Fruit fly (Drosophila melanogaster) whole organism, embryonic: ENCODE measurements around the gene CG4537.

Experiments
- Atf-2 ChIP-seq: fragments of 200-800 bp; sonication (Bioruptor generic); optimal IDR thresholded peaks from 2 replicates; lab custom pipeline; 2016; ENCODE audit warnings: missing biosample characterization, missing genetic modification characterization
- Atf6 ChIP-seq: fragments of 200-800 bp; sonication (Bioruptor generic); IDR thresholded peaks from 2 replicates; pipeline ENCODE4 v1.3.6; 2022; ENCODE audit warnings: missing biosample characterization, missing genetic modification characterization
- CG10366 ChIP-seq: fragments of 200-800 bp; sonication (Bioruptor generic); IDR thresholded peaks from 2 replicates; pipeline ENCODE4 v1.3.6; 2022; ENCODE audit warnings: missing biosample characterization, missing genetic modification characterization
- CG11723 ChIP-seq: fragments of 200-800 bp; sonication (Bioruptor generic); optimal IDR thresholded peaks from 2 replicates; lab custom pipeline; 2017; ENCODE audit warnings: missing biosample characterization, mild to moderate bottlenecking, missing genetic modification characterization
- CG1233 ChIP-seq: fragments of 200-800 bp; sonication (Bioruptor generic); optimal IDR thresholded peaks from 4 replicates; lab custom pipeline; 2018; ENCODE audit warnings: missing biosample characterization, mild to moderate bottlenecking, missing genetic modification characterization
- CG16815 ChIP-seq: fragments of 200-800 bp; sonication (Bioruptor generic); optimal IDR thresholded peaks from 3 replicates; lab custom pipeline; 2017; ENCODE audit warnings: missing biosample characterization, mild to moderate bottlenecking, missing genetic modification characterization
- CG18599 ChIP-seq: fragments of 200-800 bp; sonication (Bioruptor generic); optimal IDR thresholded peaks from 3 replicates; lab custom pipeline; 2017; ENCODE audit warnings: missing biosample characterization, missing genetic modification characterization, mild to moderate bottlenecking, moderate library complexity, missing genetic modification reagents
- CG2678 ChIP-seq: fragments of 200-800 bp; sonication (Bioruptor generic); optimal IDR thresholded peaks from 3 replicates; lab custom pipeline; 2019; ENCODE audit warnings: missing biosample characterization, mild to moderate bottlenecking, missing genetic modification characterization, moderate library complexity
- CG3838 ChIP-seq: fragments of 200-800 bp; sonication (Bioruptor generic); optimal IDR thresholded peaks from 3 replicates; lab custom pipeline; 2016; ENCODE audit warnings: missing biosample characterization, missing genetic modification characterization
- CG42726 ChIP-seq: fragments of 200-800 bp; sonication (Bioruptor generic); IDR thresholded peaks from 2 replicates; pipeline ENCODE4 v1.3.6; 2022; ENCODE audit warnings: missing biosample characterization, missing genetic modification characterization; ENCODE audit not compliant: partially characterized antibody
- CG4707 ChIP-seq: fragments of 200-800 bp; sonication (Bioruptor generic); optimal IDR thresholded peaks from 2 replicates; lab custom pipeline; 2018; ENCODE audit warnings: missing biosample characterization, mild to moderate bottlenecking, missing genetic modification characterization, moderate library complexity
- CG4854 ChIP-seq: fragments of 200-800 bp; sonication (Bioruptor generic); optimal IDR thresholded peaks from 2 replicates; lab custom pipeline; 2016; ENCODE audit warnings: missing biosample characterization, missing genetic modification characterization, inconsistent platforms
- CG7963 ChIP-seq: fragments of 200-800 bp; sonication (Bioruptor generic); IDR thresholded peaks from 3 replicates; pipeline ENCODE4 v1.3.6; 2022; ENCODE audit warnings: missing biosample characterization, missing genetic modification characterization; ENCODE audit not compliant: partially characterized antibody
- CG8290 ChIP-seq, 3 experiments: fragments of 200-800 bp; sonication (Bioruptor generic); optimal IDR thresholded peaks; 2 replicates each; lab custom pipeline; 2016 to 2019; ENCODE audit warnings: missing biosample characterization in 3 of 3, missing genetic modification characterization in 3 of 3, mild to moderate bottlenecking in 2 of 3, moderate library complexity in 1 of 3
- CoRest ChIP-seq: fragments of 200-800 bp; sonication (Bioruptor generic); optimal IDR thresholded peaks from 3 replicates; lab custom pipeline; 2018; ENCODE audit warnings: missing biosample characterization, mild to moderate bottlenecking, missing genetic modification characterization, moderate library complexity
- ERR ChIP-seq: fragments of 200-800 bp; sonication (Bioruptor generic); optimal IDR thresholded peaks from 2 replicates; lab custom pipeline; 2016; ENCODE audit warnings: missing biosample characterization, missing genetic modification characterization
- Hr39 ChIP-seq: fragments of >200 bp; optimal IDR thresholded peaks from 2 replicates; lab custom pipeline; 2017
- Kr ChIP-seq: fragments of 200-800 bp; sonication (Bioruptor generic); optimal IDR thresholded peaks from 2 replicates; lab custom pipeline; 2017; ENCODE audit warnings: missing biosample characterization, mild to moderate bottlenecking, missing genetic modification characterization
- Max ChIP-seq: fragments of 200-800 bp; sonication (Bioruptor generic); optimal IDR thresholded peaks from 2 replicates; lab custom pipeline; 2016; ENCODE audit warnings: missing biosample characterization, mild to moderate bottlenecking, missing genetic modification characterization
- Mes4 ChIP-seq: fragments of 200-800 bp; sonication (Bioruptor generic); optimal IDR thresholded peaks from 2 replicates; lab custom pipeline; 2016; ENCODE audit warnings: missing biosample characterization, missing genetic modification characterization
- Myb ChIP-seq: fragments of 200-800 bp; sonication (Bioruptor generic); optimal IDR thresholded peaks from 2 replicates; lab custom pipeline; 2016; ENCODE audit warnings: missing biosample characterization, missing genetic modification characterization
- Sox102F ChIP-seq: fragments of 200-800 bp; sonication (Bioruptor generic); optimal IDR thresholded peaks from 2 replicates; lab custom pipeline; 2018; ENCODE audit warnings: missing biosample characterization, mild to moderate bottlenecking, missing genetic modification characterization, moderate library complexity
- ato ChIP-seq: fragments of 200-800 bp; sonication (Bioruptor generic); IDR thresholded peaks from 2 replicates; pipeline ENCODE4 v1.3.6; 2022; ENCODE audit warnings: missing biosample characterization, missing genetic modification characterization; ENCODE audit not compliant: partially characterized antibody
- az2 ChIP-seq: fragments of 200-800 bp; sonication (Bioruptor generic); optimal IDR thresholded peaks from 3 replicates; lab custom pipeline; 2016; ENCODE audit warnings: missing biosample characterization, missing genetic modification characterization
- bbx ChIP-seq: fragments of 200-800 bp; sonication (Bioruptor generic); IDR thresholded peaks from 2 replicates; pipeline ENCODE4 v1.3.6; 2022; ENCODE audit warnings: missing biosample characterization, missing genetic modification characterization; ENCODE audit not compliant: partially characterized antibody
- br ChIP-seq: fragments of >200 bp; optimal IDR thresholded peaks from 2 replicates; lab custom pipeline; 2017
- bsh ChIP-seq, 2 experiments: fragments of 200-800 bp; sonication (Bioruptor generic); optimal IDR thresholded peaks; 2 replicates each; lab custom pipeline; 2017 to 2018; ENCODE audit warnings: mild to moderate bottlenecking in 2 of 2, missing biosample characterization in 2 of 2, missing genetic modification characterization in 2 of 2, moderate library complexity in 1 of 2
- btn ChIP-seq: fragments of 200-800 bp; sonication (Bioruptor generic); optimal IDR thresholded peaks from 2 replicates; lab custom pipeline; 2016; ENCODE audit warnings: missing biosample characterization, missing genetic modification characterization
- dati ChIP-seq: fragments of 200-800 bp; sonication (Bioruptor generic); IDR thresholded peaks from 2 replicates; pipeline ENCODE4 v1.3.6; 2022; ENCODE audit warnings: missing biosample characterization, missing genetic modification characterization
- fd102C ChIP-seq: fragments of 200-800 bp; sonication (Bioruptor generic); optimal IDR thresholded peaks from 2 replicates; lab custom pipeline; 2018; ENCODE audit warnings: missing biosample characterization, mild to moderate bottlenecking, missing genetic modification characterization, moderate library complexity
- fd3F ChIP-seq: fragments of 200-800 bp; sonication (Bioruptor generic); optimal IDR thresholded peaks from 2 replicates; lab custom pipeline; 2018; ENCODE audit warnings: missing biosample characterization, mild to moderate bottlenecking, missing genetic modification characterization, moderate library complexity
- fd64A ChIP-seq: fragments of 200-800 bp; sonication (Bioruptor generic); optimal IDR thresholded peaks from 3 replicates; lab custom pipeline; 2018; ENCODE audit warnings: missing biosample characterization, mild to moderate bottlenecking, missing genetic modification characterization
- ham ChIP-seq: fragments of 200-800 bp; sonication (Bioruptor generic); IDR thresholded peaks from 2 replicates; pipeline ENCODE4 v1.3.6; 2022; ENCODE audit warnings: missing biosample characterization, missing genetic modification characterization
- ind ChIP-seq: fragments of 200-800 bp; sonication (Bioruptor generic); optimal IDR thresholded peaks from 3 replicates; lab custom pipeline; 2016; ENCODE audit warnings: missing biosample characterization, missing genetic modification characterization
- lab ChIP-seq: fragments of 200-800 bp; sonication (Bioruptor generic); optimal IDR thresholded peaks from 3 replicates; lab custom pipeline; 2017; ENCODE audit warnings: missing biosample characterization, missing genetic modification characterization, mild to moderate bottlenecking, moderate library complexity, missing genetic modification reagents
- lbe ChIP-seq: fragments of 200-800 bp; sonication (Bioruptor generic); optimal IDR thresholded peaks from 2 replicates; lab custom pipeline; 2016; ENCODE audit warnings: missing biosample characterization, mild to moderate bottlenecking, missing genetic modification characterization
- oc ChIP-seq: fragments of 200-800 bp; sonication (Bioruptor generic); optimal IDR thresholded peaks from 2 replicates; lab custom pipeline; 2018; ENCODE audit warnings: missing biosample characterization, mild to moderate bottlenecking, missing genetic modification characterization, moderate library complexity
- pum ChIP-seq: fragments of 200-800 bp; sonication (Bioruptor generic); optimal IDR thresholded peaks from 2 replicates; lab custom pipeline; 2016; ENCODE audit warnings: missing biosample characterization, missing genetic modification characterization
- rib ChIP-seq: fragments of 200-800 bp; sonication (Bioruptor generic); IDR thresholded peaks from 2 replicates; pipeline ENCODE4 v1.3.6; 2022; ENCODE audit warnings: missing biosample characterization, missing genetic modification characterization
- run ChIP-seq: fragments of 200-800 bp; sonication (Bioruptor generic); optimal IDR thresholded peaks from 3 replicates; lab custom pipeline; 2018; ENCODE audit warnings: missing biosample characterization, mild to moderate bottlenecking, missing genetic modification characterization
- schlank ChIP-seq: fragments of 200-800 bp; sonication (Bioruptor generic); optimal IDR thresholded peaks from 2 replicates; lab custom pipeline; 2018; ENCODE audit warnings: missing biosample characterization, mild to moderate bottlenecking, missing genetic modification characterization
- shn ChIP-seq: fragments of 200-800 bp; sonication (Bioruptor generic); optimal IDR thresholded peaks from 3 replicates; lab custom pipeline; 2016; ENCODE audit warnings: missing biosample characterization, missing genetic modification characterization
- stc ChIP-seq: fragments of 200-800 bp; sonication (Bioruptor generic); IDR thresholded peaks from 2 replicates; pipeline ENCODE4 v1.3.6; 2022; ENCODE audit warnings: missing biosample characterization, missing genetic modification characterization
- zfh2 ChIP-seq: fragments of 200-800 bp; sonication (Bioruptor generic); optimal IDR thresholded peaks from 2 replicates; lab custom pipeline; 2016; ENCODE audit warnings: missing biosample characterization, missing genetic modification characterization

CG4537 gene

DNA sequence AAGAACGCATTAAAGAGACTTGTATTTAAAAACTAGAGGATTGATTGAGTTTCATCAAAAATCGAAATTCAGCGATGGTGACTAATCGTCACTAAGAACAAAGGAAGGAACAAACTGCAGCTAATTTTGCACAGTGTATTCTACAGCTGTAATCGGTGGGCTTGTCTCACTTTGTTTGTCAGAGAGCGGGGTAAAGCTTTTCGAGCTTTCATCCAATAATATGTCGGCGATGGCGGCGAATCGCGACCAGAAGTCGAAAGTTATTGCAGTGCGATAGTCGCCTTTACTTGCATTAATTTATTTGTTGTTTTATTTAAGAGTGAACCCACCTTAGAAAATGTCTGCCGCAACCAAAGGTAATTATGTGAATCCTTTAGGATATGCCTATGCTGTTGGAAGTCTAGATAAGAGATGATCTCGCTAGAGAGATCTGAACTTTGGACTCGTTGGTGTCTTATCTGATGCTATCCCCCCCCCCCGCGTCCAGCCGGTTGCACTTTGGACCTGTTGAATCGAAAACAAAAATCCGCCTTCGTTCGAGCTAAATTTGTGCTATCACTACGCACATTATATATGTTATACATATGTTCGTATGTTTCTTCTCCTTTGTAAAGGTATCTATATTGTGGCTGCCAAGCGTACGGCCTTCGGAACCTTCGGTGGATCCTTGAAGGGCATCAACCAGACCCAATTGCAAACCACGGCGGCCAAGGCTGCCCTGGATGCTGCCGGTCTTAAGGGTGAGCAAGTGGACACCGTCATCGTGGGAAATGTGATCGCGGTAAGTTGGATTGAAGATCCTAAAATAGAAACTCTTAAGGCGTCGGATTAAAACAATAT, 24.5 kb downstream of the CG4537 start, which contains the start of gene yip2 (continued):
- peak; percentile 32 for TF ChIP-seq Myb
- no peak for TF ChIP-seq CG42726
- TF ChIP-seq bsh (GFP tag; optimal IDR thresholded peaks at IDR 0.05; lab: Kevin White, UChicago), result peak; percentile 58 to 100
- TF ChIP-seq ham (GFP tag; lab: Robert Waterston, UW), result no peak
- peak; percentile 60 for TF ChIP-seq shn (GFP tag; lab: Kevin White, UChicago)
- peak; percentile 73 for TF ChIP-seq CG18599 (GFP tag; lab: Kevin White, UChicago)
- no peak for TF ChIP-seq CG7963
- TF ChIP-seq bbx (GFP tag; lab: Robert Waterston, UW), result no peak; the same call in 1 of the 2 replicates
- TF ChIP-seq dati, result peak; percentile 40; the same call in 1 of the 2 replicates
- TF ChIP-seq lbe (GFP tag; lab: Kevin White, UChicago), result peak; percentile 75
- TF ChIP-seq fd3F (GFP tag; lab: Kevin White, UChicago), result peak; percentile 41
- TF ChIP-seq fd64A (GFP tag; lab: Kevin White, UChicago), result no peak
- peak; percentile 21 for TF ChIP-seq schlank
- TF ChIP-seq stc (GFP tag; lab: Robert Waterston, UW), result peak; percentile 64
- peak; percentile 5 for TF ChIP-seq CG4854
- TF ChIP-seq pum (GFP tag; lab: Kevin White, UChicago), result no peak
- TF ChIP-seq br (lab: Kevin White, UChicago), result no peak
- peak; percentile 79 for TF ChIP-seq lab (GFP tag; lab: Kevin White, UChicago)
- TF ChIP-seq btn (GFP tag; lab: Kevin White, UChicago), result no peak
- peak; percentile 78 for TF ChIP-seq Atf6 (GFP tag; lab: Robert Waterston, UW)
- TF ChIP-seq run (tag; lab: Kevin White, UChicago), result peak; percentile 21
- TF ChIP-seq Mes4 (GFP tag; lab: Kevin White, UChicago), result peak; percentile 20
- TF ChIP-seq rib (GFP tag; lab: Robert Waterston, UW), result peak; percentile 68; the same call in 1 of the 2 replicates
- peak; percentile 42 for TF ChIP-seq CoRest (tag; lab: Kevin White, UChicago)
- TF ChIP-seq zfh2 (GFP tag; lab: Kevin White, UChicago), result peak; percentile 67
- TF ChIP-seq Sox102F, result peak; percentile 74
- TF ChIP-seq Kr (GFP tag; lab: Kevin White, UChicago), result no peak
- TF ChIP-seq CG16815 (GFP tag; lab: Kevin White, UChicago), result no peak
- TF ChIP-seq ERR (GFP tag; lab: Kevin White, UChicago), result no peak
- TF ChIP-seq CG8290 (GFP tag; optimal IDR thresholded peaks at IDR 0.05; lab: Kevin White, UChicago), result no peak
- TF ChIP-seq CG8290 (tag; optimal IDR thresholded peaks at IDR 0.05; lab: Kevin White, UChicago), result peak in 1 of 2 experiments; percentile 86
- peak; percentile 33 for TF ChIP-seq CG11723
- TF ChIP-seq fd102C, result no peak
- TF ChIP-seq oc (tag; lab: Kevin White, UChicago), result peak; percentile 40
- peak; percentile 59 for TF ChIP-seq CG4707 (GFP tag; lab: Kevin White, UChicago)
- TF ChIP-seq CG1233 (GFP tag; lab: Kevin White, UChicago), result no peak
- no peak for TF ChIP-seq ato
- peak; percentile 53 for TF ChIP-seq az2 (GFP tag; lab: Kevin White, UChicago)
- no peak for TF ChIP-seq Max (GFP tag; lab: Kevin White, UChicago)
- TF ChIP-seq CG3838 (GFP tag; lab: Kevin White, UChicago), result no peak
- TF ChIP-seq Hr39, result no peak
- no peak for TF ChIP-seq Atf-2 (GFP tag; lab: Kevin White, UChicago)
- TF ChIP-seq CG10366 (GFP tag; lab: Robert Waterston, UW), result peak; percentile 65
- TF ChIP-seq CG2678 (tag; lab: Kevin White, UChicago), result peak; percentile 68
- peak; percentile 61 for TF ChIP-seq ind
